Fruit fly (Drosophila melanogaster): ENCODE data around the gene CG8814.

DNA sequence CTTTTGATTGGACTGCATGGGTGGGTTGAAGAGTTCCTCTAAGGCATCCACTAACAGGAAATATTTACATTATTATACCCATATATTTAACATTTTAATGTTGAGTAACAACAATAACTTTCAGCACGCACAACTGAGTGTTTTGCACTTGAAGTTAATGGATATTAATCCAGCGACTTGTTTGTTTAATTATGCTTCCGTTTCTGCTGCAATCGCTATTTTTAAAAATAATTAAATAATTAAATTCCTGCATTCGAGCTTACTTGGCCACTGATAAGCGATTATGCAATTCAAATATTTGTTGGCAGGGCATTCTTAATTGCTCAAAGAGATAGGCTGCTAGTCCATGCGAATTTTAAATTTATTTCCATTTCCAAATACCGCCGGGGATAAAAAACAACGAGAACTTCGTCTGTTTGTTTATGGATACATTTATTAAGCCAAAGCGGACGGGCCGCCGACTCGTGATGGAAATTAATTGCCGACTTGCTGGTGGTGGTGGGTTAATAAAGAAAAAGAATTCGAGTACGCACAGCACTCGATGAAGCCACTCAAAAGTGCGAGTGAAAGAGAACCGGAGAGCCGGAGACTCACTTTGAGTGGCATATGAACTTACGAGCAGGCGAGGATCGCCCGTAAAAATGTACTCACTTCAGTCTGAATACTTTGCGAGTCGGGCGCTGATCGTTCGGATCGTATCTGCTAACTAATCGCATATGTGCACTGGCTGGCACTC, 12.6 kb upstream of the CG8814 start:
- TF ChIP-seq Snoo (tag; optimal IDR thresholded peaks at IDR 0.05) (no peak), CG9948 (tag; optimal IDR thresholded peaks at IDR 0.05) (peak; percentile 19), CG32121 (GFP tag; IDR thresholded peaks at IDR 0.05) (peak; percentile 58), CG13204 (GFP tag; optimal IDR thresholded peaks at IDR 0.05) (no peak), EcR (GFP tag; optimal IDR thresholded peaks at IDR 0.05) (peak; percentile 20)
